Worm (Caenorhabditis elegans) whole organism, dauer: ENCODE results near the gene Y54G2A.72.
"Not testable (repeated sequence)": the region's sequence is repeated elsewhere in the genome, so short reads cannot be mapped to it uniquely, and the experiment has no call there.

Source experiments
- unc-62 ChIP-seq: sonication (generic microtip); optimal IDR thresholded peaks from 2 replicates; lab custom pipeline; 2017; ENCODE audit warnings: missing biosample characterization, missing genetic modification reagents, missing genetic modification characterization

The Y54G2A.72 gene

DNA sequence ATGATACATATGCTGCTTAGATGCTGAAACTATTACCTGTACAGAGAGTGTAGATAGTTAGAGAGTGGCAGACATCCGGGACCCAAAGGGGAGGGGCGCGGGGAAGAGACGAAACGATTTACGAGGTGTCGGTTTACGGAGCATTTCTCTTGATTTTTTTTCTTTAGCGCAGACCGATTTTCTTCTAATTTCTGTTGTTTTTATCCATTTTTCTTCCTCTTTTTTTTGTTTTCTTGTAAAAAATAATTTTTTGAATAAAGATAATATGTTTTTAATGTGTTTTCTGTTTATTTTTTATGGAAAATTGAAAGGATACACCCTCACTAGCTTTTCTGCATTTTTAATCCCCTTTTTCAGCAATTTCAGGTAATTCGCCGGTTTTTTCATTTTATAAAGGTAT is at the start of gene Y54G2A.72:
Gene Y54G2A.72 (plus strand): TSS at position 301 of the 400 bp plus-strand sequence.
- not testable (repeated sequence) for TF ChIP-seq unc-62

DNA sequence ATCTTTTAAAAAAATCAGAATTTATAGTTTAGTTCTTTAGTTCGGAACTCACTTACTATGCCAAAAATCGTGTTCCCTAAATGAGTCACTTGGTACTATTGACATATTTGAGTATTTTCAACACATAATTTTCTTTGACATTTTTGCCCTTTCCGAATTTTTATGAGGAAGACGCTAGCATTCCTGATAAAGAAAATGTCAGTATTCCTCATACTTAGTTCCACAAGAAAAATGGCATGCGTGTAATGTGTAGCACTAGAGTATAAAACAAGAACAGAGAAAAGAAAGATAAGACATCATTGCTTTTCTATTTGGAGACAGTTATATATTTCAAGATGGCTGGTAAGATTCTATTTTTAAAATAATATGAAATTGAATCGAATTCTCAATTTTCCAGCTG is 48.0 kb upstream of the Y54G2A.72 start, which contains the start of gene Y94H6A.2:
Gene Y94H6A.2 (plus strand): TSS at position 336 of the 400 bp plus-strand sequence.
- TF ChIP-seq unc-62, result no peak

DNA sequence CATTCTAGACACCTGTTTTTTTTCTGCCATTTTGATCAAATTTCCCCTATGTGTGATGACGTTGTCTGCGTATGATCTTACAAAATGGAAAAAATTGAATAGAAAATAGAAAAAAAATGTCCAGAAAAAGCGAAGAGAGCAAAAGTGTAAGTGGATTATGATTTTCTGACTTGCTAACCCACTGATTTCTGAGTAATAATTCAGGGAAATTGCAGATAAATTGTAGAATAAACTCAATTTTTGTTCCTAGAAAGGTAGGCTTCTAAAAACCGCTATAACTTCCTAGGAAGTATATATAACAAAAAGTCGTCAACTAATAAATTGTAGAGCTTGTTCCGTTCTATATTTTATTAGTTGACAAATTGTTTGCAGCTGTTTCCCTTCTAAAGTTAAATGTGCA is 43.3 kb upstream of the Y54G2A.72 start:
- no peak for TF ChIP-seq unc-62

DNA sequence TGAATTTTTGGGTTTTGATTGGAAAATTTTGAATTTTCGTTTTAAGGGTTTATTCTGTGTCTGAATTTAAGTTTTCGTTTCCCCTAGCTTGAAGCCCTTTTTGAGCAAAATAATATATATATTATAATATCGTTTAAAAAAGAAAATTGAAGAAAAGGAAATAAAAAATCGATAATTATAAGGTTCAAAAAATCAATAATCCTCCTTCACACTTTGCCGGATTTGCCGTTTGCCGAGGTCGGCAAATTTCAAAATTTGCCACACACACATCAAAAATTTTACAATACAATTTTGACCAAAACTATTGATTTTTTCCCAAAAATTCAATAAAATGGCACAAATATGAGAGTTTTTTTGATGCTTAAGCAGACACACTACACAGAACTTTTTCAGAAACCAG is 41.4 kb upstream of the Y54G2A.72 start:
- no peak for TF ChIP-seq unc-62

DNA sequence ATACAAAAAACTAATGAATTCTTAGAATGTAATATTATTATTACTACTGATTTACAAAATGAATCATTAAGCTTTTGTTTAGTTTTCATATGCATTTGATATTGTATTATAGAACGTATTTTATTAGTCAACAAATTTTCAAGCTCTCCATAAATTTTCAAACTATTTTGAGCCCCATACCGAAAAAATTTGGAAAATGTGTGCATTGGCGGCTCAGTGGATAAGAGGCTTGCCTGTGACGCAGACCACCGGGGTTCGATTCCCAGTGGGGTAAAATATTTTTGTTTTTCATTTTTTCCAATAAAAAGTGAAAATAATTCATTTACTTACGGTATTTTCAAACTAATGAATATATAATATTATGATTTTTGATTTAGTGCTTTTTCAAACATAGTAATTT is 39.5 kb upstream of the Y54G2A.72 start:
- no peak for TF ChIP-seq unc-62

DNA sequence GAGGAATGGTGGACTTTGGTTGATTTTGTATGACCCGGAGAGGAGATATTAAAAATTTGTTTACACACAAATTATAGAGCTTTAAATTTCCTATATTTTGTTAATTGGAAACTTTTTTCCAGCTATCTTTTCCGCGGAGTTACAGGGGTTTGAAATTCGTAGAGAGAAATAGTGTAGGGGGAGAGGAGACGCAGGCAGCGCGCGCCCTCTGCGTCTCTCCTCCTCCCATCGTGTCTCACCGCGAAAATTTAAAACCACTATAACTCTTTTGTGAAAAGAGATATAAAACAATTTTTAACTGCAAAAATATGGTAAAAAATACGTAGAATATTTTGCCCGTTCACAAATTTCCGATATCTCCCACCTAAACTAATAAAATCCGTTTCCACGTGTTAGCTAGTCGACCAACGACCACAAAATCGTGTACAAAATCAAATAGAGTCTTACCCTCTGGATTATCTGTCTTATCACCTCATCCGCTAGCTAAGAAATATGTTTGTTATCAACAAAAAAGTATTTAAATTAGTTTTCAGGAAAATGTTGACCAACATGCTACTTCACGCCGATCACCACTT is 35.4 kb upstream of the Y54G2A.72 start, which contains the start of gene nhr-277:
Gene nhr-277 (plus strand): TSS at position 525 of the 575 bp plus-strand sequence.
- no peak for TF ChIP-seq unc-62

DNA sequence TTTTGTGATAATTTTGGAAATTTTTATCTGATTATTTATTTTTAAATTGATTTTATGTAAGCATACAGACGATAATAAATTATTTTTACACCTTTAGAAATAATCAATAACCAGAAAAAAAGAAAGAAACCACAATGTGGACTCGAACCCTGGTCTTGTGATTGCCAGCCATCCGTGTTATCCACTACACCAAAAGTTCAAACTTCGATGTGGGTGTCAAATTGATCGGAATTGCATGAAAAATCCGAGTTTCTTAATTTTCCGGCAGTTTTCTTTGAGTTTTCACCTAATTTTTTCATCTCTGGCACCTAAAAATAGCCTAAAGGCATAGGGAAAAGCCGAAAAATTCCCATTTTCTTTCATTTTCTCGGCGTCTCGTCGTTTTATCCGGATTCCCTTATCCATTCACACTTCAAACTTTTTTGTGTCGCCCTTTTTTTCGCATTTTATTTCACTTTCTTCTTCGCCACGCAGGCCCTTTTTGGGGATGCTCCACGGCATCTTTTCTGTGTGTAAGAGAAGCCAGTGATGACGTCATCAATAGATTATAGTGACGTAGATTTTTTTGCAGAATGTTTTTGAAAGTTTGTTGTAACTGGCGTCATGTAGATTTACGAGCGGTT is 30.4 kb upstream of the Y54G2A.72 start:
- no peak for TF ChIP-seq unc-62

DNA sequence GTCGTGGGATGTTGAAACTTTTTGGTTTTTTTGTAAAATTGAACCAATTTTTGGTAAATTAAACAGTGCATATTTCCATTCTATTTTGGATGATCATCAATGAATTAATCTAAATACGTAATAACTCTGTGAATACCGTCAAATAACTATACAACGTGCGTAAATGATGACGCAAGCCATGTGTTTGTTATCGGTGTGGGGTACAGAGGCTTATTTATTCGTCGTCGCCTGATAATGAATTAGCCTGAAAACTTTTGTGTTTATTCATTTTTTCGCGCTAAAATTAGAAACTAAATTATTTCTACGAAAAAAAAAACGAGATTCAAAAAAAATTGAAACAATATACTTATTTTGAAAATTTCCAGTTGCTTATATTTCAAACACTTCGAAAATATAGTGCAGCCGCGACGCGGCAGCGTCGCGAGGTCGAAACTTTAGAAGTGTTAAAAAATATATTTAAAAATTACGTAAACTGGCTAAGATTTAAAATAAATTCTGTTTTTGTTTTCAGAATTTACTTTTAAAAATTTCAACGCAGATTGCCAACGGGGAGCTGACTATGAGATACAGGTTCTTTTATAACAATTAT is 29.0 kb upstream of the Y54G2A.72 start:
- TF ChIP-seq unc-62, result no peak

DNA sequence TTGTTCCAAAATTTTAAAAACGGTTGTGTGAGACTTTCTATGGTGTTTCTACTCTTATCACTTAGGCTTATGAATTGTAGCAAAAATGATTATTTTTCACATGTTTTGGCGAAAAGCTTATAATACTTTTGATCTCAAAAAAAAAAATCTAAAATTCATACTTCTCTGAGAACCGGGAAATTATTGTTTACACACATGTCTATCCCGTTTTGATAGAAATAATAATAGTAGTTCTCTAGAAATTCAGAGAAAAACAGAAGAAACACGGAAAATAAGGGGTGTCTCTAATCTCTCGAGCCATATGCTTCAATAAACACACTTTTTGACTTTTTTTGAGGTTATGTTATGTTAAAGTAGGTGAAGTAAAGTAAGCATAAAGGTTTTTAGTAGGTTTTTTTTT is 27.3 kb upstream of the Y54G2A.72 start:
- no peak for TF ChIP-seq unc-62

DNA sequence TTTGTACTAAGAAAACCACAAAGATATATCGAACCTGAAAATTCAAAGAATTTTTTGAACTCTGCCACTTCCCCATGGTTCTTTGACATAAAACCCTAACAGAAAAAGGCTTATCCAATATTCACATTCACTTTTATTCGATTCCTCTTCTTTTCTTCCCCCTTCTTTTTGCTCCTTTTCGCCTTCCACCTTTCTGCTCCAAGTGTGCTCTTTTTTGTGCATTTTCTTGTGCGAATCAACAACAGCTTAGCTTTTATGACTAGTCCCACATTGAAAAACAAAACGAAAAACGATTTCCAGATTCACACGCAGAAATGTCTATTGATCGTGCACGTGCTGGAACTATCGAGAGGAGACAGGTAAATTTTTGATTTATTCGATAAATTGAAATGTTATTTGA is 26.4 kb upstream of the Y54G2A.72 start, which contains the start of gene Y54G2A.41:
Gene Y54G2A.41 (plus strand): TSS at position 301 of the 400 bp plus-strand sequence.
- no peak for TF ChIP-seq unc-62

DNA sequence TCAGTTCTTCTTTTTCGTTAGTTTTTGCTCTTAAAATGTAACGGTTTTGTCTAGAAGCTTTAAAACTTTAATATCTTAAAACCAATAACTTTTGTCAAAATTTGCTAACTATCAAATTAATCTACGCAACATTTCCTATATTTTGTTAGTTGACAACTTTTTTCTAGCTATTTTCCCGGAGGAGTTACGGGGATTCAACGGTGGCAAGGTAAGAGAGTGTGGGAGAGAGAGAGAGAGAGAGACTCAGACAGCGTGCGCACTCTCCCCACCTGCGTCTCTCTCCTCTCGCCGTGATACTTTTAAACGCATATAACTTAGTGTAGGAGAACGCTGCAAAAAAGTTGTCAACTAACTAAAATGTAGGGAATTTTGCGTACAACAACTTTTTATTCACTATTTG is 24.4 kb upstream of the Y54G2A.72 start:
- no peak for TF ChIP-seq unc-62

DNA sequence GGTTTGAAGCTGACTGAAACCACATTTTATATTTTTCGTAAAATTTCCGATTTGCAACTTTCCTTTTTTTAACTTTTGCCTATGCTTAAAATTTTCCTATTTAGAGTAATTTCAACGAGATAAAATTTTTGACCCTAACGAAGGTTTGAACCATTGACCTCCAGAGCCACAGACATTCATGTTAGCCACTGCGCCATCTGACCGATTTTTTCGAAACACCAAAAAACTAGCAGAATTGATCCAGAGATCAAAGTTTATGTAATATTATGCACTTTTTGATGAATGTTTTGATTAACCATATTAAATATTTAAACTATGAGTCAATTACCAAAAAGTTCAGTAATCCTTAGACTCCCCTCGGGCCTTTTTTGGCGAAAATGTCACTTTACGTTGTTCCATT is 19.9 kb upstream of the Y54G2A.72 start:
- no peak for TF ChIP-seq unc-62

DNA sequence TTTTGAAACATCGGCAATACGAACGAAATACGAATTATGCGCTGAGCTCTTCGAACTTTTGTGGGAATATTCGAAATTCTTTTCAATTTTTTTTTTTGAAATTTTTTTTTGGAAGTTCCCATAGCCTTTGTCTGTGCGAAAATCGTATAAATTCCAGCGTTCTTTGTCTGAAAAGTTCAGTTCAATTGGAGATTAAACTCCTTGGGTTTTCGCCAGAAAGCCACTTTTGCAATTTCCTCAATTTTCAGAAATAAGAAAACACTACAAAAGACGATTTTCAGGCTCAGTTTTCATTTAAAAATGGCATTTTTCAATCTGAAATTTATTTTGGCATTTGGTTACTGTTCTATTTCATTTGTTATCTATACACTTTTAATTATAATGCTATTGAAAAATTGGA is 18.8 kb upstream of the Y54G2A.72 start, which contains the start of gene Y54G2A.38:
Gene Y54G2A.38 (plus strand): TSS at position 301 of the 400 bp plus-strand sequence.
- TF ChIP-seq unc-62, result no peak

DNA sequence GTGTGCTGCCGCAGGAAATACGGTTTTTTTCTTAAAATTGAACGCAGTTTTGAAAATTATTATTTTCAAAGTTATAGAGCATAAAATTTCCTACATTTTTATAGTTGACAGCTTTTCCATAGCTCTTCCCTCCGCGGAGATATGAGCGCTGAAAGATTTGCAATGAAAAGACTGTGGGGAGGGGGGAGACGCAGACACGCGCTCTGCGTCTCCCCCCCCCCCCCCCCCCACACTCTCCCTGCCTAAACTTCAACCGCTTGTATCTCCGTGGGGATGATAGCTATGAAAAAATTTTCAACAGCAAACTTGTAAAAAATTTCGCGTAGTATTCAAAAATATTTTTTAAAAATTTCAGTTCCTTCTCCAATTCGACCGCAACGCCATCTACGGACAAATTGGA is 16.5 kb upstream of the Y54G2A.72 start:
- TF ChIP-seq unc-62, result no peak

DNA sequence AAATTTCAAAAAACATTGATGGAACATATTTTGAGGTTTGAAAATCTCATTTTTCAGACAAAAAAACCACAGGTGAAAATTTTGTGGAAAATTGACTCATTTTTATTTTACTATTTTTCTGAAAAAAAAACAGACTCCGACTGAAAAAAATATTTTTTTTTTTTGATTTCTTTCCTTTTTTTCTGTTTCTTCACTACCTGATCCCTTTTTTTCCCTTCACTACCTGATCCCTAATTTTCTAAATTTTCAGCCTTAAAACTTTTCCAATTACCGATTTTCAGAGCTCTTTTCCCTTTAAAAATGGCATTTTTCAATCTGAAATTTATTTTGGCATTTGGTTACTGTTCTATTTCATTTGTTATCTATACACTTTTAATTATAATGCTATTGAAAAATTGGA is 15.6 kb upstream of the Y54G2A.72 start, which contains the start of gene Y54G2A.77:
Gene Y54G2A.77 (plus strand): TSS at position 301 of the 400 bp plus-strand sequence.
- TF ChIP-seq unc-62, result no peak

DNA sequence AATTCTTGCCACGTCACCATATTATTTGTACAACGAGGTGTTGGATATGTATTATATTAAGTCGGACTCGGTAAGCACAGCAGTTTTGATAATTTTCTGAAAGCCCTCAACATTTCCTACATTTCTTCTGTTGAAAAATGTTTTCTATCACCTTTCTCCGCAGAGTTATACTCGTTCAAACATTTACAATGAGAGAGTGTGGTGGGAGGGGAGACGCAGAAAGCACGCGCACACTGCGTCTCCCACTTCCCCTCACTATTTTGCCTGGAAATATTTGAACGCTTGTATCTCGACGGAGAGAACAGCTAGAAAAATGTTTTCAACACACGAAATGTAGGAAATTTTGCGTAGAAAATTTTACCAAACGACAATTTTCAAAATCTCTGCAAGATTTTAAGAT is 13.8 kb upstream of the Y54G2A.72 start:
- no peak for TF ChIP-seq unc-62

DNA sequence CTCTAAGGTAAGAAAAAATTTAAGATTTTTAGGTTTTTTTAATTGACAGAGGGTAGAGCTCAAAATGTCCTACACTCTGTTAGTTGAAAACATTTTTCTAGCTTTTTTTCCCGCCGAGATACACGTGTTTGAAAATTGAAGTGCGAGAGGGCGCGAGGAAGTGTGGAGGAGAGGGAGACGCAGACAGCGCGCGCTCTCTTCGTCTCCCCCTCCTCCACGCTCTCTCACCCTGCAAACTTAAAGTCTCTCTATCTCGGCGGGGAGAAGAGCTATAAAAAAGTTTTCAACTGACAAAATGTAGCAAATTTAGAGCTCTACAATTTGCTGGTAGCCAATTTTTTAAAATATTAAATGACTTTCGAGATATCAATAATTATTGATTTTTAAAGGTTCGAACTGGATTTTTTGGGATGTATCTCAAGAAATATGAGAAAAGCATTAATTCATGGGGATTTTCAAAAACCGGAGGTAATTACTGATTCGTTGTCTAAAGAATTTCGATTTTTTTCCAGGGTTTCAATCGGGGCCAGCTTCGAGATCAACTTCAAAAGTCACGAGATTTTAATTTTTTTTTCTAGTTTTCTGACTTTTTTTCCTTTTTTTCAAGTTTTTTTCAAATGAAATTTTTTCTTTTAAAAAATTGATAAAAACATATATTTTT is 12.8 kb upstream of the Y54G2A.72 start:
- TF ChIP-seq unc-62, result no peak
